Worm (Caenorhabditis elegans) whole organism, L4 larva: ENCODE measurements around the gene ZC190.5.

Experiments
- F26F4.8 ChIP-seq: fragments of 200-800 bp; sonication (Bioruptor generic); conservative IDR thresholded peaks from 2 replicates; pipeline ENCODE4 v1.3.6; 2022; ENCODE audit warnings: missing genetic modification characterization, missing compliant biosample characterization
- Y105C5A.15 ChIP-seq: fragments of 200-800 bp; sonication (Bioruptor generic); IDR thresholded peaks from 2 replicates; pipeline ENCODE4 v1.3.6; 2022; ENCODE audit warnings: missing genetic modification characterization, missing compliant biosample characterization
- aha-1 ChIP-seq: fragments of 150-350 bp; peaks from one replicate; lab custom pipeline; 2014; ENCODE audit warnings: missing biosample characterization, missing genetic modification characterization
- ama-1 ChIP-seq: fragments of 150-350 bp; optimal IDR thresholded peaks from 2 replicates; lab custom pipeline; 2014; ENCODE audit warnings: inconsistent platforms, mixed read lengths
- ceh-32 ChIP-seq: sonication (generic microtip); optimal IDR thresholded peaks from 2 replicates; lab custom pipeline; 2016; ENCODE audit warnings: mild to moderate bottlenecking, missing genetic modification characterization, missing compliant biosample characterization; ENCODE audit not compliant: poor library complexity
- daf-12 ChIP-seq: fragments of 150-350 bp; optimal IDR thresholded peaks from 2 replicates; lab custom pipeline; 2014; ENCODE audit warnings: missing biosample characterization, missing genetic modification reagents, missing genetic modification characterization
- daf-16 ChIP-seq, 3 experiments: sonication (generic microtip); optimal IDR thresholded peaks; 2 replicates each; lab custom pipeline; 2016 to 2017; ENCODE audit warnings: missing genetic modification characterization in 3 of 3, missing genetic modification reagents in 3 of 3, mild to moderate bottlenecking in 2 of 3, missing compliant biosample characterization in 2 of 3, missing biosample characterization in 1 of 3, moderate library complexity in 1 of 3
- dpl-1 ChIP-seq: fragments of 150-350 bp; optimal IDR thresholded peaks from 2 replicates; lab custom pipeline; 2014; ENCODE audit warnings: missing biosample characterization, missing genetic modification reagents, missing genetic modification characterization
- egl-27 ChIP-seq: sonication (generic microtip); optimal IDR thresholded peaks from 3 replicates; lab custom pipeline; 2017; ENCODE audit warnings: missing biosample characterization, missing genetic modification reagents, missing genetic modification characterization
- hlh-11 ChIP-seq: fragments of 200-800 bp; sonication (Bioruptor generic); optimal IDR thresholded peaks from 2 replicates; lab custom pipeline; 2018; ENCODE audit warnings: mild to moderate bottlenecking, missing genetic modification characterization, missing compliant biosample characterization
- hlh-30 ChIP-seq: sonication (generic microtip); optimal IDR thresholded peaks from 2 replicates; lab custom pipeline; 2017; ENCODE audit warnings: antibody characterized with exemption, mild to moderate bottlenecking, missing genetic modification characterization, missing compliant biosample characterization; ENCODE audit not compliant: insufficient read depth
- lin-1 ChIP-seq: fragments of 200-800 bp; sonication (Bioruptor generic); IDR thresholded peaks from 2 replicates; pipeline ENCODE4 v1.3.6; 2022; ENCODE audit warnings: missing genetic modification reagents, missing genetic modification characterization, missing compliant biosample characterization
- lin-29 ChIP-seq: fragments of 200-800 bp; sonication (Bioruptor generic); IDR thresholded peaks from 2 replicates; pipeline ENCODE4 v1.3.6; 2022; ENCODE audit warnings: missing genetic modification reagents, missing genetic modification characterization, missing compliant biosample characterization
- lin-39 ChIP-seq: fragments of 150-350 bp; optimal IDR thresholded peaks from 2 replicates; lab custom pipeline; 2014; ENCODE audit warnings: missing biosample characterization, missing genetic modification reagents, missing genetic modification characterization
- lir-3 ChIP-seq: sonication (generic microtip); optimal IDR thresholded peaks from 2 replicates; lab custom pipeline; 2016; ENCODE audit warnings: mild to moderate bottlenecking, missing genetic modification characterization, missing compliant biosample characterization
- mdt-29 ChIP-seq: fragments of 200-800 bp; sonication (Bioruptor generic); IDR thresholded peaks from 2 replicates; pipeline ENCODE4 v1.3.6; 2022; ENCODE audit warnings: missing genetic modification reagents, missing genetic modification characterization, missing compliant biosample characterization
- mxl-3 ChIP-seq: fragments of 200-800 bp; sonication (Bioruptor generic); optimal IDR thresholded peaks from 2 replicates; lab custom pipeline; 2018; ENCODE audit warnings: mild to moderate bottlenecking, missing genetic modification characterization, missing compliant biosample characterization
- nhr-10 ChIP-seq: fragments of 150-350 bp; optimal IDR thresholded peaks from 2 replicates; lab custom pipeline; 2014; ENCODE audit warnings: missing biosample characterization, missing genetic modification characterization
- nhr-102 ChIP-seq: sonication (generic microtip); optimal IDR thresholded peaks from 2 replicates; lab custom pipeline; 2016; ENCODE audit warnings: mild to moderate bottlenecking, missing genetic modification characterization, moderate library complexity, missing compliant biosample characterization
- nhr-11 ChIP-seq: fragments of 150-350 bp; optimal IDR thresholded peaks from 2 replicates; lab custom pipeline; 2014; ENCODE audit warnings: missing biosample characterization, missing genetic modification characterization
- nhr-25 ChIP-seq: sonication (generic microtip); optimal IDR thresholded peaks from 2 replicates; lab custom pipeline; 2017; ENCODE audit warnings: missing genetic modification characterization, mild to moderate bottlenecking, missing compliant biosample characterization, antibody characterized with exemption, moderate library complexity, borderline replicate concordance; ENCODE audit not compliant: insufficient read depth
- nhr-28 ChIP-seq: fragments of 150-350 bp; optimal IDR thresholded peaks from 2 replicates; lab custom pipeline; 2014; ENCODE audit warnings: missing biosample characterization, missing genetic modification characterization
- nhr-41 ChIP-seq: fragments of 200-800 bp; sonication (Bioruptor generic); IDR thresholded peaks from 2 replicates; pipeline ENCODE4 v1.3.6; 2022; ENCODE audit warnings: missing genetic modification reagents, missing genetic modification characterization, missing compliant biosample characterization
- nhr-77 ChIP-seq: fragments of 150-350 bp; optimal IDR thresholded peaks from 2 replicates; lab custom pipeline; 2014; ENCODE audit warnings: missing biosample characterization, missing genetic modification characterization
- set-16 ChIP-seq: fragments of 200-800 bp; sonication (Bioruptor generic); IDR thresholded peaks from 2 replicates; pipeline ENCODE4 v1.3.6; 2022; ENCODE audit warnings: missing genetic modification reagents, missing genetic modification characterization, missing compliant biosample characterization
- snpc-1.2 ChIP-seq: fragments of 200-800 bp; sonication (Bioruptor generic); IDR thresholded peaks from 2 replicates; pipeline ENCODE4 v1.3.6; 2022; ENCODE audit warnings: missing genetic modification reagents, missing genetic modification characterization, missing compliant biosample characterization
- tra-1 ChIP-seq: fragments of 200-800 bp; sonication (Bioruptor generic); IDR thresholded peaks from 2 replicates; pipeline ENCODE4 v1.3.6; 2022; ENCODE audit warnings: missing genetic modification reagents, missing genetic modification characterization, missing compliant biosample characterization
- unc-130 ChIP-seq: sonication (generic microtip); optimal IDR thresholded peaks from 2 replicates; lab custom pipeline; 2016; ENCODE audit warnings: missing genetic modification reagents, missing genetic modification characterization, missing compliant biosample characterization
- unc-62 ChIP-seq, 3 experiments: fragments of 150-350 bp in 1 of 3; sonication (generic microtip); optimal IDR thresholded peaks in 2 of 3; peaks in 1 of 3; 1 replicate in 1 of 3; 2 replicates in 2 of 3; lab custom pipeline; 2014 to 2017; ENCODE audit warnings: missing biosample characterization in 3 of 3, missing genetic modification characterization in 3 of 3, missing genetic modification reagents in 3 of 3, missing genotype in 1 of 3
- zag-1 ChIP-seq: fragments of 150-350 bp; optimal IDR thresholded peaks from 2 replicates; lab custom pipeline; 2014; ENCODE audit warnings: missing biosample characterization, missing genetic modification characterization
- zfp-3 ChIP-seq: fragments of 200-800 bp; sonication (Bioruptor generic); conservative IDR thresholded peaks from 2 replicates; pipeline ENCODE4 v1.3.6; 2022; ENCODE audit warnings: missing genetic modification reagents, missing genetic modification characterization, missing compliant biosample characterization
- zip-2 ChIP-seq: fragments of 150-350 bp; optimal IDR thresholded peaks from 2 replicates; lab custom pipeline; 2014; ENCODE audit warnings: missing biosample characterization, missing genetic modification characterization
- ztf-11 ChIP-seq: fragments of 150-350 bp; optimal IDR thresholded peaks from 2 replicates; lab custom pipeline; 2014; ENCODE audit warnings: missing biosample characterization, missing genetic modification characterization

Gene ZC190.5

ce11 chrV:8681050-8681449 is 7.7 kb upstream of the ZC190.5 start, which contains the start of gene ZC190.2 (continued):
- no peak for TF ChIP-seq aha-1 (tag; lab: Kevin White, UChicago)

- no peak for TF ChIP-seq lin-29 (GFP tag; lab: Robert Waterston, UW)
- no peak for TF ChIP-seq mdt-29
- no peak for TF ChIP-seq daf-16 (GFP tag; optimal IDR thresholded peaks at IDR 0.05; lab: Kevin White, UChicago)
- no peak for TF ChIP-seq daf-16 (tag; optimal IDR thresholded peaks at IDR 0.05; lab: Kevin White, UChicago)
- no peak for TF ChIP-seq lir-3
- TF ChIP-seq zag-1 (tag; lab: Kevin White, UChicago): no peak
- TF ChIP-seq dpl-1: no peak
- no peak for TF ChIP-seq nhr-25
- no peak for TF ChIP-seq Y105C5A.15 (GFP tag; lab: Robert Waterston, UW)
- no peak for TF ChIP-seq nhr-28 (tag; lab: Kevin White, UChicago)
- no peak for TF ChIP-seq tra-1 (GFP tag; lab: Robert Waterston, UW)
- no peak for TF ChIP-seq nhr-102 (tag; lab: Kevin White, UChicago)
- no peak for TF ChIP-seq zip-2 (tag; lab: Kevin White, UChicago)
- TF ChIP-seq lin-39 (tag; lab: Kevin White, UChicago): no peak
- no peak for TF ChIP-seq ceh-32 (tag; lab: Kevin White, UChicago)
- no peak for TF ChIP-seq F26F4.8
- TF ChIP-seq, all 104 proteins: peak for 0
These were observed 3.8 kb upstream of the ZC190.5 start, which contains the start of gene ZC190.6 for ce11 chrV:8677193-8677592. Gene ZC190.6 (minus strand): TSS chrV:8677293.

ce11 chrV:8671568-8672123 is 1.8 kb downstream of the ZC190.5 start:
- no peak for TF ChIP-seq lin-1 (GFP tag; lab: Robert Waterston, UW)
- peak in 1 of 2 experiments; percentile 32 for TF ChIP-seq unc-62 (GFP tag; optimal IDR thresholded peaks at IDR 0.05 in 1 of 2; lab: Kevin White, UChicago)
- TF ChIP-seq unc-62 (tag; optimal IDR thresholded peaks at IDR 0.05; lab: Kevin White, UChicago): no peak
- no peak for TF ChIP-seq daf-12 (tag; lab: Kevin White, UChicago)
- TF ChIP-seq nhr-77 (tag; lab: Kevin White, UChicago): peak; percentile 14
- TF ChIP-seq ztf-11 (tag; lab: Kevin White, UChicago): no peak
- peak; percentile 44 for TF ChIP-seq nhr-10
- peak; percentile 52 for TF ChIP-seq aha-1 (tag; lab: Kevin White, UChicago)
- TF ChIP-seq unc-130 (GFP tag; lab: Kevin White, UChicago): no peak

DNA sequence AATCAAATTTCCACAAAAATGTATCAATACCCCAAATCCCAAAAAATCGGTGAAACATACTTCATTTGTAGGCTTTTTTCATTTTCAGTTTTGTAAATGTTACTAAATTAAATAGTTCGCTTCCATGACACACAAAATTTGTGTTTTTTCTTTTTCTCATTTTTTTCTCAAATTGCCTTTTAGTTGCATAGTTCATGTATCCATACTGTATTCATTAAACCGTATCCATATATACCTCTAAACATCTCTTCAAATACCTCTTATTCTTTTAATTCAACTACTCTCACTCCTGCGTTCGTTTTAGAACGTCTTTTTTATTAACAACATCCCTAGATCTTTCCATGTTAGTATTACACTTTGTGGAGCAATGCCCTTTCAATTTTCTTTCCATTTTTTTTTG is 2.6 kb downstream of the ZC190.5 start:
- TF ChIP-seq nhr-77 (tag; lab: Kevin White, UChicago): no peak
- TF ChIP-seq aha-1 (tag; lab: Kevin White, UChicago): peak; percentile 95

ce11 chrV:8668224-8668623 is 5.2 kb downstream of the ZC190.5 start:
- TF ChIP-seq zfp-3 (GFP tag; lab: Robert Waterston, UW) (no peak), ama-1 (lab: Kevin White, UChicago) (no peak), egl-27 (no peak), hlh-11 (tag; lab: Kevin White, UChicago) (no peak), nhr-41 (GFP tag; lab: Robert Waterston, UW) (no peak), unc-62 (GFP tag; optimal IDR thresholded peaks at IDR 0.05 in 1 of 2; lab: Kevin White, UChicago) (peak in 1 of 2 experiments; percentile 28), unc-62 (tag; optimal IDR thresholded peaks at IDR 0.05; lab: Kevin White, UChicago) (no peak)

DNA sequence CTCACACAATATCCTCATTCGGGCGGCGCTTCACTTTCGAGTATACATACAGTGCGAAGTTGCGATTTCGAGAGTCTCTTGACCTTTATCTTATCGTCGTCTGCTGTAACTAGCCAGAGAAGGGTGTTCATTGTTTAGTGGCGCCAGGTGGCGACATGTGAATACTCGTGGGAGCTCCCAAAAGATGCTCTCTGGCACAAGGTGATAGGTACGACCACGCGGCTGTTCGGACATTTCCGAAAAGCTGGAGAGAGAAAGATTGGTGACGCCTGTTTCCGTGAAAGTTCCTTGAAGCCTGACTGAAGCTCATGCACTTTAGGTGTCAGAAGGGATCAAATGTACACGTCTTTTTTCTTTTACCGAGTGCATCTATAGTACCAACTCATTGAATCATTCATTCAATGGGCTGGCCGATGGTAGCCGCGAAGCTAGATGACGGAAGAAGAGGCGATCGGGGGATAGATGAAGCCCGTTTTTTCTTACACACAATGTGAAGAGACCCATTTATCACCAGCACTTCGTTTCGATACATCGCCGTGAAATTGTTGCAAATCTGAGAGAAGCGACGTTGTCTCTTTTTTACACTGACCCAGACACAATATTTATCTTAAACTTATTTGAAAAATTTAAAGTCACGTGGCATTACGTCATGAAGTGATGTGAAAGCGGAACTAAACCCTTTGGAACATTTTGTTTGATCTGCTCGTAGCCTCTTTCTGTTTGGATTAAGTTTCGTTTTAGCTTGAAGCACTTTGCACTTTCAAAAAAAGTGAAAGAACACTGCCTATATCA is 6.0 kb downstream of the ZC190.5 start:
- TF ChIP-seq unc-62 (GFP tag; optimal IDR thresholded peaks at IDR 0.05 in 1 of 2; lab: Kevin White, UChicago): peak in 1 of 2 experiments; percentile 67
- TF ChIP-seq unc-62 (tag; optimal IDR thresholded peaks at IDR 0.05; lab: Kevin White, UChicago): no peak
- TF ChIP-seq aha-1 (tag; lab: Kevin White, UChicago): peak; percentile 22
- peak in 1 of 2 experiments; percentile 39 for TF ChIP-seq daf-16 (GFP tag; optimal IDR thresholded peaks at IDR 0.05; lab: Kevin White, UChicago)
- TF ChIP-seq daf-16 (tag; optimal IDR thresholded peaks at IDR 0.05; lab: Kevin White, UChicago): no peak
- TF ChIP-seq set-16 (GFP tag; lab: Robert Waterston, UW): no peak; the same call in 1 of the 2 replicates
- peak; percentile 0 for TF ChIP-seq mxl-3 (GFP tag; lab: Kevin White, UChicago)
- TF ChIP-seq hlh-30 (tag; lab: Kevin White, UChicago): peak; percentile 34
- peak; percentile 10 for TF ChIP-seq nhr-11 (tag; lab: Kevin White, UChicago)
- no peak for TF ChIP-seq snpc-1.2 (GFP tag; lab: Robert Waterston, UW)
- TF ChIP-seq hlh-11 (tag; lab: Kevin White, UChicago): peak; percentile 38
